Worm (Caenorhabditis elegans) whole organism, dauer: Measurements from ENCODE around the gene fbxc-21.

Source experiments
- unc-62 ChIP-seq: sonication (generic microtip); optimal IDR thresholded peaks from 2 replicates; lab custom pipeline; 2017; ENCODE audit warnings: missing biosample characterization, missing genetic modification reagents, missing genetic modification characterization

Gene fbxc-21

DNA sequence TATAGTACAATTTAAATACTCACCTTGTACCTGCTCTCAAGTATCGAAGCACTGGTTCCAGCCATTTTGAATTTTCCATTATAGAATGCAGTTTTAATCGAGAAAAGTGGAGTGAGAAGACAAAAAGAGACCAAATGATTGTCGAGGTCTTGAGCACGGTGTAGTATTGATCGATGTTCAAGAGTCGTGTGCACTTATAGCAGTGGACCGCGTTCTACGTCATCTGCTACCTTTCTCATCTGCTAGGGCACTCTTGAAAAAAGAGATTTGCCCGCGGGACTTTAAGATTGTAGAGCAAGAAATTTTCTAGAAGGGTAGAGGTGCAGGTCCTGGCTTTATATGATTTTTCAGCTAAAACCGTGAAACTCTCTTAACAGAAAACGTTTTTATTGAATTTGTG is at the start of gene fbxc-21:
Gene fbxc-21, minus strand, starts transcription at position 101 of the 400 bp plus-strand sequence.
- TF ChIP-seq unc-62 (GFP tag; lab: Kevin White, UChicago) = no peak

DNA sequence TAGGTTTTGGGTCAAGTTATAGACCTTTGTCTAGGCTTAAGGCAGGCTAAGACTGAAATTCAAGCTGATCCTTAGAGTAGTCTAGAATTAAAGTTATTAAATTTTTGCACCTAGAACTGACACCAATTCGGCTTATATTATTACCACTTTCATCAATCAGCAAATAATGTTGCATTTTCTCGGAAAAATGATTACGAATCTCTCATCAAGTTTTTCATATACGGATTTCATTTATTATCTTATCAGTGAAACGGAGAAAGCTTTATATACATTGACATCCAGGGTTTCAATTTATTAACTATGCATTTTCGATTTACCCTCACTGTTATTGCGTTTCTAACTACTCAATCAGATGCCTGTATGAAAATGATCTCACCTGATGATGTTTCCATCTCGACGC is 48.5 kb upstream of the fbxc-21 start, which contains the start of gene K07G6.1:
Gene K07G6.1, plus strand, starts transcription at position 301 of the 400 bp plus-strand sequence.
- TF ChIP-seq unc-62 (GFP tag; lab: Kevin White, UChicago) = no peak

- TF ChIP-seq unc-62 (GFP tag; lab: Kevin White, UChicago) = no peak
Measured at ce11 chrII:1738844-1739243, 46.1 kb upstream of the fbxc-21 start, which contains the start of the genes irld-9 and irld-33. Gene irld-9 (minus strand): TSS chrII:1738944. Gene irld-33 (plus strand): TSS chrII:1739052.

DNA sequence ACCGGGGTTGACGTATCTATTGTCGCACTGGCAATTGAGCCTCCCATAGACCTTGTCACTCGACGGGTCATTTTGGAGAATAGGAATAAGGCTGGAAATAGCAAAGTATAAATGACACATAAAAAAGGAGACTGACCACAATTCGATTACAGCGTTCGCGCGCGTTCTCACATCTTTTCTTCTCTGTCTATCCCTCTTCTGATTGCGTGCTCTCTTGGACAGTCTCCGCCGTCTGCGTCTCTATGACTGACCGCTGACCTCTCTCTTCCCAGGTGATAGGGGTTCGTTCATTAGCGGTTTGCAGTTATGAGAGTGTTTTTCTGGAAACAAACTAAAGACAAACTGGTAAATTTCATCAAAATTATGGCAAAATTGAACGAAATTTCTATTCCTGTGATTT is 43.6 kb upstream of the fbxc-21 start, which contains the start of gene ceh-83:
Gene ceh-83, minus strand, starts transcription at position 181 of the 400 bp plus-strand sequence.
- no peak for TF ChIP-seq unc-62 (GFP tag; lab: Kevin White, UChicago)

DNA sequence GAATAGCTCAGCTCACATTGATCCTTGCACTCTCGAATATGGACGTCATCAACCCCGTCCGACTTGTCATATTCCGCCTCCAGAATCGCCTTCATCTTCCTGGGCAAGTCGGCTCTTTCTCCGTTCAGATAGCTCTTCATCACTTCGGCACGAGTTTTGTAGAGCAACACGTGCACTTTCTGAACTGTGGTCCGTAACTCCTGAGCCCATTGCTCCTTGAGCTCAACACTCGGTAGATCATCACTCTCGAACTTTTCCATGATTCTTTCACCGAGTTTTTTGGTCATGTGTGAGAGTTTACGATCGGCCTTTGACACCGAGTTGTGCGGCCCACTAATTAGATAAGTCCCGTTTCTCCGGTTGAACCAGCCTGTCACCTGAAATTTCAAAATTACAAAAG is 42.4 kb upstream of the fbxc-21 start:
- TF ChIP-seq unc-62 (GFP tag; lab: Kevin White, UChicago) = no peak

DNA sequence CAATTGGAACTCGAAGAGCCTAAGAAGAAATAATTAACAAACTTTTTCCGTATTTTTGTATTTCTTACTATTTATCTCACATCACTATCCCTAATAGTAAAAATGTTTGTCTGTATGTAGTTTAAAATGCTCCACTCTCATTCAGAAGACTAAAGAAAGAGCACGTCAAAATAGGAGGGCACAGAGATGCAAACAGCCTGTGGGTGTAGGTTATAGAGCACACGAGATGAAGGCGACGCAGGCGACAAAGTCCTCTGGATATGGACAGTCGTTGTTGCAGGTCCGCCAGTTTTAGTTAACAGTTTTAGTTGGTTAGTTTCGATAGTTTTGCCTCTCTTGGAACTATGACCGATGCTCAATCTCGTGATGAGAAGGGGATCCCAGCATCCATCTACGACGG is 39.2 kb upstream of the fbxc-21 start, which contains the start of gene ceh-82:
Gene ceh-82, plus strand, starts transcription at position 301 of the 400 bp plus-strand sequence.
- TF ChIP-seq unc-62 (GFP tag; lab: Kevin White, UChicago) = no peak

DNA sequence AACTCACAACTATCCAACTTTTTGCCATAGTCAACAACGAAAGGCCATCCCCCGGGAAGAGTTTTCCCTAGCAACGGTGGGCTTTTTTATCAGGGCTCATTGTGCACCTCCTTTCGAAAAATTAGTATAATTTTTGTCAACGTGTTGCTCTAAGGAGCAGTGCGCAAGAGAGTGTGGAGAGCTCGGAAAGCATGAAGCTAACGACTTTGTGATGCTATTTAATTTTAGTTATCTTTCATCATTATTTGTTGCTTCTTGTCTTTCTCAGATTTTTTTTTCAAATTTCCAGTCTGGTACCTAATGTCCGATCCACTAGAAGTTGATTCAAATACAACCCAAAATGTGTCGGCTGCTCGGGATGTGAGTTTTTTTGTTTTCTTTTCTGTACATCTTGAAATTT is 37.4 kb upstream of the fbxc-21 start, which contains the start of gene ceh-81:
Gene ceh-81, plus strand, starts transcription at position 301 of the 400 bp plus-strand sequence.
- TF ChIP-seq unc-62 (GFP tag; lab: Kevin White, UChicago) = no peak

DNA sequence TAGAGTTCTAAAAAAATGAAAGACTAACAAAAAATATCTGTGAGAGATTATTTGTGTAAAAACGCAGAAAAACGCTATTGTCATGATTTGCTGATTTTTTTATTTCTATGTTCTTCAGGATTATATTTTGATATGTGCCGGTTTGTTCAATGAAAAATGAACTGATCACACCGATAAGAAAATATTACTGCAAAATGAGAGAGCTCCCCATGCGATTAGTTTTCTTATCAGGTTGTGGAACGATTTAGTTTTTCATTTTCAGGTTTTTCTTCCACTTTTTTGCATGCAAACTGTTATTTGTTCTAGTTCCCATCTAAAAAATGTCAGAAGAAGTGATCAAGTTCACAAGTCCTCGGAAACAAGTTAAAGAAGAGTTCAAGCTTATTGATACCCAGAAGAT is 35.5 kb upstream of the fbxc-21 start, which contains the start of gene btb-9:
Gene btb-9, plus strand, starts transcription at position 254 of the 400 bp plus-strand sequence.
- TF ChIP-seq unc-62 (GFP tag; lab: Kevin White, UChicago) = no peak

ce11 chrII:1725735-1726134 is 33.0 kb upstream of the fbxc-21 start, which contains the start of gene F45C12.17:
Gene F45C12.17 (plus strand): TSS chrII:1726111.
- TF ChIP-seq unc-62 (GFP tag; lab: Kevin White, UChicago) = no peak

DNA sequence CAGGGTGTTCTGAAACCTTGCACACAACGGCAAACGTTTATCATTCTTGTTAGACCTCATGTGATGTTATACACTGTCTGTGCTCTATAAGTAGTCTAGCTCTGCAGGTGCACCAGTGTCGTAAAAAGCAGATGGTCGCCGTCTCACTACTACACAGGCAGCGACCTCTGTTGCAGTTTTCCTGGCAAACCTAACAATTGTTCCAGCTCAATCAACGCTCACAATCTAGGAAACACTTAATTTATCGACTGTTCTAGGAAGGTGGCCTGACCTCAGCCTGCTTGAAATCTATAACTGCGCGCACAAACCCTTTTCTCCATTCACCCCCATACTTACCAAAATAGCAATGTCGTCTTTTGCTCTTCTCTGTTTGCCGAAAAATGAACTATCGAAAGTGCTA is 31.6 kb upstream of the fbxc-21 start, which contains the start of gene fbxb-11:
Gene fbxb-11, plus strand, starts transcription at position 301 of the 400 bp plus-strand sequence.
- no peak for TF ChIP-seq unc-62 (GFP tag; lab: Kevin White, UChicago)

DNA sequence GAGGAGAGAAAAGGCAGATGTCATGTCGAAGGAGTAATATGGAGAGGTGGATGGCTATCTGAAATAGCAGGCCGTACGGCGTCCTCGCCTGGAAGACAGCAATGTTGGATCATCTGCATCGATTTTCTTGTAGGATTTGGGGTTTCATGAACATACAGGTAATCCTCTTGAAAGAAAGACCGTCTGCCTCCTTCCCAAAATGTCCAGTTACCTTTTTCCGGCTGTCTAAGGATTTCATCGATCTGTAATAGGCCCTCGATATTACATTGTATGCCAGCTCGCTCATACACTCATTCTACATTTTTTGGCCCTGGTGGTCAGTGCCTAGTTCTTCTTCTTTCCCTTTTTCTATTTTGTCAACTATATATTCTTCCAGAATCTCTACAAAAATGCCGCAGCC is 29.7 kb upstream of the fbxc-21 start, which contains the start of the genes fbxb-5 and btb-8:
Gene fbxb-5, minus strand, starts transcription at position 101 of the 400 bp plus-strand sequence.
Gene btb-8, plus strand, starts transcription at position 377 of the 400 bp plus-strand sequence.
- no peak for TF ChIP-seq unc-62 (GFP tag; lab: Kevin White, UChicago)

ce11 chrII:1719153-1719552 is 26.4 kb upstream of the fbxc-21 start, which contains the start of gene fbxb-48:
Gene fbxb-48 (minus strand): TSS chrII:1719253.
- no peak for TF ChIP-seq unc-62 (GFP tag; lab: Kevin White, UChicago)

DNA sequence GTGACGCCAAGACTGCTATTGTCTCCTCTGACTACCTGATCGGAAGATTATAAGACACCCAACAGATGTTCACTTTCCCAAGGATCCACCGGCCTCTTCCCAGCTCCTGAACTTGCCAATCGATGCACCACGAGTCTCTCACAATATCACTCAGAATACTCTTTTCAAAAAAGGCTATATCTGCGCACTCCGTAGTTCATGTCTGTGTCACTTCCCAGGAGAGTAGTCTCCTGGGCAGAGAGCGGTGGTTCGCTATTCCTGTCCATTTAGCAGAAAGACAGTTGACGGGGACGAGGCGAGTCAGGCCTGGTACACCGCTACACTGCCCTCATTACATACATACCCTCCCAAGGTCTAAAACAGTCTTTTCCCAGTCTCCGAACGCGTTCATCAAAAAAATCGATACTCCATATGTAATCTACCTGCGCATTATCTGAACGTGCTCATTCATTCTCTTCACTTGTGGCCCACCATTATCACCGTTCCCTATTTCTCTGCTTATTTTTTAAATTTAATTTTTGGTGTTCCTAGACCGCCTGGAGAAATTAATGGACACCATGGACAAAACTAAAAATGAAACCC is 22.1 kb upstream of the fbxc-21 start, which contains the start of gene btb-6:
Gene btb-6, plus strand, starts transcription at position 532 of the 582 bp plus-strand sequence.
- TF ChIP-seq unc-62 (GFP tag; lab: Kevin White, UChicago) = no peak

DNA sequence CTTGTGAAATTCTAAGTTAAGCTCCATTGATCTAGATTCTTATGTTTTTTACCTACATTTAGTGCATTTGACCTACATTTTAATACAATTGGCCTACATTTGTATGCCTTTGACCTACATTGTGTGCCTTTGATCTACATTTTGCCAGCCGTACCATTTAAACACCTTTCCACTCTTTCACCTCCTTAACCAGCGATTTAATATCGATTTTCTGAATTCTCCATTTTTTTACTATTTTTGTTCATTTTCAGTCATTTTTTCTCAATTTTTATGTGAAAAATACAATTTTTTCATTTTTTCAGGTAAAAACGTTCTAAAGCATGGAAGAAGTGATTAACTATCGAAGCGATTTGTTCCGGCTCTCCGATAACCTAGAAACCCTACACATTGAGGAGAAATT is 20.2 kb upstream of the fbxc-21 start, which contains the start of gene btb-7:
Gene btb-7, plus strand, starts transcription at position 301 of the 400 bp plus-strand sequence.
- no peak for TF ChIP-seq unc-62 (GFP tag; lab: Kevin White, UChicago)

DNA sequence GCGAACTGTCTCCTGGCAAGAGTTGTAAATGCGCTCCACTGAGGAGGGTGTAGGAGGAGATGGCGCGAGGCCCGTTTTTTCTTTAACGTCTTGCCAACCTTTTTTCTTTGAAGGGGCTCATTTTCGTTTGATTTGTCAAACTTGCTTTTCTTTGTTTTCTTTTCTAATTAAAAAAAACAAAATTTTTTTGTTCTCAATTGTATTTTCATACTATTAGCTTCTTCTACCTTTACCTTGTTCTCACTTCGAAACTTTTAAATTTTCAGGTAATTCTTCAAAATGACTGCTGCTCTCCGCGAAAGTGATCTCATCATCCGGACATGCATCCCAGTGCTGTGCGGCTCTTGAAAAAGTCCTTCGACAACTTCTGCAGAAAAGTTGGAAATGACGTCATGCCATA is 17.2 kb upstream of the fbxc-21 start, which contains the start of gene fbxa-184:
Gene fbxa-184, plus strand, starts transcription at position 301 of the 400 bp plus-strand sequence.
- no peak for TF ChIP-seq unc-62 (GFP tag; lab: Kevin White, UChicago)

ce11 chrII:1706385-1706784 is 13.7 kb upstream of the fbxc-21 start, which contains the start of gene sdz-18:
Gene sdz-18 (minus strand): TSS chrII:1706485.
- TF ChIP-seq unc-62 (GFP tag; lab: Kevin White, UChicago) = no peak
